Fruit fly (Drosophila melanogaster) whole organism, embryonic: ENCODE measurements around the gene CG12998.

Source experiments
- Aef1 ChIP-seq: fragments of 200-800 bp; sonication (Bioruptor generic); IDR thresholded peaks from 3 replicates; pipeline ENCODE4 v1.3.6; 2022; ENCODE audit warnings: missing biosample characterization, missing genetic modification characterization
- Awh ChIP-seq: fragments of 200-800 bp; sonication (Bioruptor generic); IDR thresholded peaks from 2 replicates; pipeline ENCODE4, ENCODE4 v1.3.6; 2022; ENCODE audit warnings: missing biosample characterization, missing genetic modification characterization
- CG10147 ChIP-seq: fragments of 200-800 bp; sonication (Bioruptor generic); optimal IDR thresholded peaks from 2 replicates; lab custom pipeline; 2019; ENCODE audit warnings: missing biosample characterization, mild to moderate bottlenecking, missing genetic modification characterization, moderate library complexity
- CG10366 ChIP-seq: fragments of 200-800 bp; sonication (Bioruptor generic); IDR thresholded peaks from 2 replicates; pipeline ENCODE4 v1.3.6; 2022; ENCODE audit warnings: missing biosample characterization, missing genetic modification characterization
- CG10543 ChIP-seq: fragments of 200-800 bp; sonication (Bioruptor generic); optimal IDR thresholded peaks from 3 replicates; lab custom pipeline; 2017; ENCODE audit warnings: missing biosample characterization, mild to moderate bottlenecking, missing genetic modification characterization, moderate library complexity
- CG10979 ChIP-seq: fragments of 200-800 bp; sonication (Bioruptor generic); optimal IDR thresholded peaks from 2 replicates; lab custom pipeline; 2018; ENCODE audit warnings: missing biosample characterization, mild to moderate bottlenecking, missing genetic modification characterization, moderate library complexity
- CG13894 ChIP-seq: fragments of 200-800 bp; sonication (Bioruptor generic); optimal IDR thresholded peaks from 3 replicates; lab custom pipeline; 2018; ENCODE audit warnings: missing biosample characterization, mild to moderate bottlenecking, missing genetic modification characterization, moderate library complexity
- CG15269 ChIP-seq: fragments of 200-800 bp; sonication (Bioruptor generic); optimal IDR thresholded peaks from 2 replicates; lab custom pipeline; 2018; ENCODE audit warnings: missing biosample characterization, mild to moderate bottlenecking, missing genetic modification characterization, moderate library complexity
- CG1529 ChIP-seq: fragments of 200-800 bp; sonication (Bioruptor generic); optimal IDR thresholded peaks from 3 replicates; lab custom pipeline; 2018; ENCODE audit warnings: missing biosample characterization, missing genetic modification characterization
- CG15479 ChIP-seq: fragments of 200-800 bp; sonication (Bioruptor generic); optimal IDR thresholded peaks from 3 replicates; lab custom pipeline; 2019; ENCODE audit warnings: missing biosample characterization, mild to moderate bottlenecking, missing genetic modification characterization, moderate library complexity
- CG16863 ChIP-seq: fragments of 200-800 bp; sonication (Bioruptor generic); optimal IDR thresholded peaks from 3 replicates; lab custom pipeline; 2016; ENCODE audit warnings: missing biosample characterization, missing genetic modification characterization
- CG17186 ChIP-seq: fragments of 200-800 bp; sonication (Bioruptor generic); optimal IDR thresholded peaks from 3 replicates; lab custom pipeline; 2017; ENCODE audit warnings: missing biosample characterization, missing genetic modification reagents, missing genetic modification characterization
- CG2120 ChIP-seq: fragments of 200-800 bp; sonication (Bioruptor generic); optimal IDR thresholded peaks from 3 replicates; lab custom pipeline; 2016; ENCODE audit warnings: missing biosample characterization, missing genetic modification characterization
- CG33557 ChIP-seq: fragments of 200-800 bp; sonication (Bioruptor generic); optimal IDR thresholded peaks from 2 replicates; lab custom pipeline; 2019; ENCODE audit warnings: missing biosample characterization, mild to moderate bottlenecking, missing genetic modification characterization, moderate library complexity
- CG4617 ChIP-seq: fragments of 200-800 bp; sonication (Bioruptor generic); optimal IDR thresholded peaks from 3 replicates; lab custom pipeline; 2016; ENCODE audit warnings: missing biosample characterization, missing genetic modification characterization, borderline replicate concordance
- CG4820 ChIP-seq: fragments of 200-800 bp; sonication (Bioruptor generic); optimal IDR thresholded peaks from 3 replicates; lab custom pipeline; 2016; ENCODE audit warnings: missing biosample characterization, missing genetic modification characterization
- CG8281 ChIP-seq: fragments of 200-800 bp; sonication (Bioruptor generic); optimal IDR thresholded peaks from 2 replicates; lab custom pipeline; 2018; ENCODE audit warnings: missing biosample characterization, mild to moderate bottlenecking, missing genetic modification characterization, moderate library complexity
- CG8359 ChIP-seq: fragments of 200-800 bp; sonication (Bioruptor generic); optimal IDR thresholded peaks from 2 replicates; lab custom pipeline; 2017; ENCODE audit warnings: missing biosample characterization, mild to moderate bottlenecking, missing genetic modification characterization, borderline replicate concordance
- Camta ChIP-seq: fragments of 200-800 bp; sonication (Bioruptor generic); optimal IDR thresholded peaks from 2 replicates; lab custom pipeline; 2016; ENCODE audit warnings: missing biosample characterization, missing genetic modification characterization
- Deaf1 ChIP-seq: fragments of 200-800 bp; optimal IDR thresholded peaks from 3 replicates; lab custom pipeline; 2019; ENCODE audit warnings: missing biosample characterization, mild to moderate bottlenecking, missing genetic modification characterization, moderate library complexity
- Dek ChIP-seq: fragments of 200-800 bp; sonication (Bioruptor generic); optimal IDR thresholded peaks from 3 replicates; lab custom pipeline; 2019; ENCODE audit warnings: missing biosample characterization, mild to moderate bottlenecking, missing genetic modification characterization, moderate library complexity
- Dfd ChIP-seq, 2 experiments: fragments of >200 bp; optimal IDR thresholded peaks; 2 replicates each; lab custom pipeline; 2017; ENCODE audit warnings: missing biosample characterization in 2 of 2, missing genetic modification characterization in 2 of 2
- Drgx ChIP-seq: fragments of 200-800 bp; sonication (Bioruptor generic); IDR thresholded peaks from 2 replicates; pipeline ENCODE4 v1.3.6; 2022; ENCODE audit warnings: missing biosample characterization, missing genetic modification characterization
- Hr3 ChIP-seq: fragments of 200-800 bp; sonication (Bioruptor generic); optimal IDR thresholded peaks from 3 replicates; lab custom pipeline; 2016; ENCODE audit warnings: missing biosample characterization, missing genetic modification characterization
- Hsf ChIP-seq: fragments of 200-800 bp; sonication (Bioruptor generic); optimal IDR thresholded peaks from 3 replicates; lab custom pipeline; 2016; ENCODE audit warnings: missing biosample characterization, missing genetic modification characterization
- Max ChIP-seq: fragments of 200-800 bp; sonication (Bioruptor generic); optimal IDR thresholded peaks from 2 replicates; lab custom pipeline; 2016; ENCODE audit warnings: missing biosample characterization, mild to moderate bottlenecking, missing genetic modification characterization
- Mes4 ChIP-seq: fragments of 200-800 bp; sonication (Bioruptor generic); optimal IDR thresholded peaks from 2 replicates; lab custom pipeline; 2016; ENCODE audit warnings: missing biosample characterization, missing genetic modification characterization
- Rfx ChIP-seq: fragments of 200-800 bp; sonication (Bioruptor generic); IDR thresholded peaks from 2 replicates; pipeline ENCODE4 v1.3.6; 2022; ENCODE audit warnings: missing biosample characterization, missing genetic modification characterization
- Vsx1 ChIP-seq: fragments of 200-800 bp; sonication (Bioruptor generic); optimal IDR thresholded peaks from 2 replicates; lab custom pipeline; 2017; ENCODE audit warnings: missing biosample characterization, mild to moderate bottlenecking, missing genetic modification characterization, missing genetic modification reagents
- az2 ChIP-seq: fragments of 200-800 bp; sonication (Bioruptor generic); optimal IDR thresholded peaks from 3 replicates; lab custom pipeline; 2016; ENCODE audit warnings: missing biosample characterization, missing genetic modification characterization
- cas ChIP-seq: fragments of 200-800 bp; sonication (Bioruptor generic); IDR thresholded peaks from 2 replicates; pipeline ENCODE4 v1.3.6; 2022; ENCODE audit warnings: missing biosample characterization, missing genetic modification characterization
- crol ChIP-seq: fragments of 200-800 bp; sonication (Bioruptor generic); IDR thresholded peaks from 2 replicates; pipeline ENCODE4 v1.3.6; 2022; ENCODE audit warnings: missing biosample characterization, missing genetic modification characterization
- fru ChIP-seq: fragments of >200 bp; optimal IDR thresholded peaks from 2 replicates; lab custom pipeline; 2017
- gfzf ChIP-seq: fragments of 200-800 bp; sonication (Bioruptor generic); optimal IDR thresholded peaks from 2 replicates; lab custom pipeline; 2016; ENCODE audit warnings: missing biosample characterization, mild to moderate bottlenecking, missing genetic modification characterization, moderate library complexity
- grn ChIP-seq: fragments of 200-800 bp; sonication (Bioruptor generic); optimal IDR thresholded peaks from 3 replicates; lab custom pipeline; 2017; ENCODE audit warnings: missing biosample characterization, missing genetic modification characterization
- gro ChIP-seq: fragments of 200-800 bp; sonication (Bioruptor generic); optimal IDR thresholded peaks from 2 replicates; lab custom pipeline; 2016; ENCODE audit warnings: missing biosample characterization, missing genetic modification characterization
- ham ChIP-seq: fragments of 200-800 bp; sonication (Bioruptor generic); IDR thresholded peaks from 2 replicates; pipeline ENCODE4 v1.3.6; 2022; ENCODE audit warnings: missing biosample characterization, missing genetic modification characterization
- her ChIP-seq: fragments of 200-800 bp; sonication (Bioruptor generic); optimal IDR thresholded peaks from 2 replicates; lab custom pipeline; 2016; ENCODE audit warnings: missing biosample characterization, missing genetic modification characterization
- kah ChIP-seq: fragments of 200-800 bp; sonication (Bioruptor generic); optimal IDR thresholded peaks from 2 replicates; lab custom pipeline; 2018; ENCODE audit warnings: missing biosample characterization, mild to moderate bottlenecking, missing genetic modification characterization
- nmo ChIP-seq: fragments of 200-800 bp; sonication (Bioruptor generic); optimal IDR thresholded peaks from 2 replicates; lab custom pipeline; 2018; ENCODE audit warnings: missing biosample characterization, mild to moderate bottlenecking, missing genetic modification characterization, moderate library complexity
- pita ChIP-seq: fragments of 200-800 bp; sonication (Bioruptor generic); optimal IDR thresholded peaks from 2 replicates; lab custom pipeline; 2017; ENCODE audit warnings: missing biosample characterization, mild to moderate bottlenecking, missing genetic modification characterization
- ranshi ChIP-seq: fragments of 200-800 bp; sonication (Bioruptor generic); IDR thresholded peaks from 2 replicates; pipeline ENCODE4 v1.3.6; 2022; ENCODE audit warnings: missing biosample characterization, missing genetic modification characterization
- salm ChIP-seq: fragments of 200-800 bp; sonication (Bioruptor generic); optimal IDR thresholded peaks from 2 replicates; lab custom pipeline; 2018; ENCODE audit warnings: missing biosample characterization, mild to moderate bottlenecking, missing genetic modification characterization
- slp2 ChIP-seq: fragments of 200-800 bp; sonication (Bioruptor generic); optimal IDR thresholded peaks from 2 replicates; lab custom pipeline; 2016; ENCODE audit warnings: missing biosample characterization, missing genetic modification characterization
- sob ChIP-seq: fragments of 200-800 bp; sonication (Bioruptor generic); IDR thresholded peaks from 2 replicates; pipeline ENCODE4 v1.3.6; 2022; ENCODE audit warnings: missing biosample characterization, missing genetic modification characterization
- sqz ChIP-seq: fragments of 200-800 bp; sonication (Bioruptor generic); optimal IDR thresholded peaks from 3 replicates; lab custom pipeline; 2018; ENCODE audit warnings: missing biosample characterization, mild to moderate bottlenecking, missing genetic modification characterization
- tup ChIP-seq: fragments of 200-800 bp; sonication (Bioruptor generic); optimal IDR thresholded peaks from 2 replicates; lab custom pipeline; 2016; ENCODE audit warnings: missing biosample characterization, mild to moderate bottlenecking, missing genetic modification characterization, moderate library complexity
- usp ChIP-seq: fragments of >200 bp; optimal IDR thresholded peaks from 2 replicates; lab custom pipeline; 2017; ENCODE audit warnings: missing biosample characterization, missing genetic modification characterization
- vvl ChIP-seq: fragments of 200-800 bp; sonication (Bioruptor generic); IDR thresholded peaks from 2 replicates; pipeline ENCODE4 v1.3.6; 2022; ENCODE audit warnings: missing biosample characterization, missing genetic modification characterization
- wdn ChIP-seq: fragments of 200-800 bp; sonication (Bioruptor generic); IDR thresholded peaks from 2 replicates; pipeline ENCODE4 v1.3.6; 2022; ENCODE audit warnings: missing biosample characterization, missing genetic modification characterization
- yki ChIP-seq: fragments of >200 bp; optimal IDR thresholded peaks from 3 replicates; lab custom pipeline; 2018
- zf30C ChIP-seq: fragments of 200-800 bp; sonication (Bioruptor generic); optimal IDR thresholded peaks from 3 replicates; lab custom pipeline; 2018; ENCODE audit warnings: missing biosample characterization, mild to moderate bottlenecking, missing genetic modification characterization

CG12998 gene

dm6 chrX:17170484-17170944, 48.0 kb upstream of the CG12998 start (continued):
- TF ChIP-seq sob (peak; percentile 49; the same call in 1 of the 2 replicates), tup (GFP tag; lab: Kevin White, UChicago) (no peak), CG4820 (GFP tag; lab: Kevin White, UChicago) (no peak), CG2120 (peak; percentile 31), CG33557 (GFP tag; lab: Kevin White, UChicago) (no peak), CG15479 (GFP tag; lab: Kevin White, UChicago) (peak; percentile 70), Rfx (GFP tag; lab: Robert Waterston, UW) (peak; percentile 71), CG13894 (tag; lab: Kevin White, UChicago) (peak; percentile 40), Dek (tag; lab: Kevin White, UChicago) (peak; percentile 47), crol (no peak), CG16863 (GFP tag; lab: Kevin White, UChicago) (no peak), CG8359 (GFP tag; lab: Kevin White, UChicago) (no peak), her (GFP tag; lab: Kevin White, UChicago) (no peak), CG15269 (tag; lab: Kevin White, UChicago) (peak; percentile 73), Max (GFP tag; lab: Kevin White, UChicago) (no peak), slp2 (GFP tag; lab: Kevin White, UChicago) (no peak), salm (tag; lab: Kevin White, UChicago) (no peak), Hr3 (GFP tag; lab: Kevin White, UChicago) (peak; percentile 12), usp (GFP tag; lab: Kevin White, UChicago) (no peak), yki (lab: Kevin White, UChicago) (no peak), CG17186 (no peak), CG10147 (GFP tag; lab: Kevin White, UChicago) (peak; percentile 24), cas (GFP tag; lab: Robert Waterston, UW) (0 out of 2 replicates have a peak, but pooled peaks have one; percentile 18), wdn (GFP tag; lab: Robert Waterston, UW) (0 out of 2 replicates have a peak, but pooled peaks have one; percentile 36), sqz (no peak), CG10366 (GFP tag; lab: Robert Waterston, UW) (peak; percentile 36), grn (GFP tag; lab: Kevin White, UChicago) (no peak), Awh (0 out of 2 replicates have a peak, but pooled peaks have one; percentile 23), CG4617 (no peak), kah (GFP tag; lab: Kevin White, UChicago) (no peak), pita (no peak), gfzf (no peak), ranshi (GFP tag; lab: Robert Waterston, UW) (peak; percentile 42; the same call in 1 of the 2 replicates), Mes4 (no peak), az2 (GFP tag; lab: Kevin White, UChicago) (no peak), nmo (GFP tag; lab: Kevin White, UChicago) (peak; percentile 25), CG10543 (GFP tag; lab: Kevin White, UChicago) (no peak), Deaf1 (tag; lab: Kevin White, UChicago) (peak; percentile 13), CG1529 (GFP tag; lab: Kevin White, UChicago) (no peak), Hsf (GFP tag; lab: Kevin White, UChicago) (no peak), CG10979 (tag; lab: Kevin White, UChicago) (no peak), zf30C (GFP tag; lab: Kevin White, UChicago) (no peak), Aef1 (GFP tag; lab: Robert Waterston, UW) (peak; percentile 37; the same call in 1 of the 3 replicates), vvl (GFP tag; lab: Robert Waterston, UW) (peak; percentile 58; the same call in 1 of the 2 replicates), Dfd (GFP tag; optimal IDR thresholded peaks at IDR 0.05; lab: Kevin White, UChicago) (no peak), CG8281 (tag; lab: Kevin White, UChicago) (no peak), Camta (GFP tag; lab: Kevin White, UChicago) (no peak), fru (lab: Kevin White, UChicago) (no peak), ham (GFP tag; lab: Robert Waterston, UW) (no peak), Drgx (GFP tag; lab: Robert Waterston, UW) (peak; percentile 83), gro (GFP tag; lab: Kevin White, UChicago) (no peak), Vsx1 (no peak)
